Fruit fly (Drosophila melanogaster) whole organism, embryonic: Measurements from ENCODE around the gene CG4537.

ENCODE experiments used
- Aef1 ChIP-seq: fragments of 200-800 bp; sonication (Bioruptor generic); IDR thresholded peaks from 3 replicates; pipeline ENCODE4 v1.3.6; 2022; ENCODE audit warnings: missing biosample characterization, missing genetic modification characterization
- C15 ChIP-seq: fragments of 200-800 bp; sonication (Bioruptor generic); IDR thresholded peaks from 3 replicates; pipeline ENCODE4 v1.3.6; 2022; ENCODE audit warnings: missing biosample characterization, missing genetic modification characterization
- CG10147 ChIP-seq: fragments of 200-800 bp; sonication (Bioruptor generic); optimal IDR thresholded peaks from 2 replicates; lab custom pipeline; 2019; ENCODE audit warnings: missing biosample characterization, mild to moderate bottlenecking, missing genetic modification characterization, moderate library complexity
- CG10267 ChIP-seq: fragments of 200-800 bp; sonication (Bioruptor generic); optimal IDR thresholded peaks from 2 replicates; lab custom pipeline; 2018; ENCODE audit warnings: missing biosample characterization, mild to moderate bottlenecking, missing genetic modification characterization, moderate library complexity
- CG10959 ChIP-seq: fragments of 200-800 bp; sonication (Bioruptor generic); IDR thresholded peaks from 2 replicates; pipeline ENCODE4 v1.3.6; 2022; ENCODE audit warnings: missing biosample characterization, missing genetic modification characterization
- CG10979 ChIP-seq: fragments of 200-800 bp; sonication (Bioruptor generic); optimal IDR thresholded peaks from 2 replicates; lab custom pipeline; 2018; ENCODE audit warnings: missing biosample characterization, mild to moderate bottlenecking, missing genetic modification characterization, moderate library complexity
- CG11247 ChIP-seq: fragments of 200-800 bp; sonication (Bioruptor generic); IDR thresholded peaks from 2 replicates; pipeline ENCODE4 v1.3.6; 2022; ENCODE audit warnings: missing biosample characterization, missing genetic modification characterization
- CG12744 ChIP-seq: fragments of 200-800 bp; sonication (Bioruptor generic); optimal IDR thresholded peaks from 2 replicates; lab custom pipeline; 2016; ENCODE audit warnings: missing biosample characterization, missing genetic modification characterization
- CG13123 ChIP-seq: fragments of 200-800 bp; sonication (Bioruptor generic); optimal IDR thresholded peaks from 2 replicates; lab custom pipeline; 2016; ENCODE audit warnings: missing biosample characterization, missing genetic modification characterization
- CG13424 ChIP-seq: fragments of 200-800 bp; sonication (Bioruptor generic); optimal IDR thresholded peaks from 2 replicates; lab custom pipeline; 2019; ENCODE audit warnings: missing biosample characterization, mild to moderate bottlenecking, missing genetic modification characterization, moderate library complexity
- CG13775 ChIP-seq: fragments of 200-800 bp; sonication (Bioruptor generic); optimal IDR thresholded peaks from 3 replicates; lab custom pipeline; 2017; ENCODE audit warnings: missing biosample characterization, mild to moderate bottlenecking, missing genetic modification characterization
- CG14860 ChIP-seq: fragments of 200-800 bp; sonication (Bioruptor generic); IDR thresholded peaks from 3 replicates; pipeline ENCODE4 v1.3.6; 2022; ENCODE audit warnings: missing biosample characterization, missing genetic modification characterization; ENCODE audit not compliant: partially characterized antibody
- CG15514 ChIP-seq: fragments of 200-800 bp; sonication (Bioruptor generic); optimal IDR thresholded peaks from 3 replicates; lab custom pipeline; 2017; ENCODE audit warnings: missing biosample characterization, missing genetic modification characterization, mild to moderate bottlenecking, moderate library complexity, missing genetic modification reagents
- CG15696 ChIP-seq: fragments of 200-800 bp; sonication (Bioruptor generic); optimal IDR thresholded peaks from 2 replicates; lab custom pipeline; 2019; ENCODE audit warnings: missing biosample characterization, mild to moderate bottlenecking, missing genetic modification characterization, moderate library complexity
- CG16813 ChIP-seq: fragments of 200-800 bp; sonication (Bioruptor generic); IDR thresholded peaks from 3 replicates; pipeline ENCODE4 v1.3.6; 2022; ENCODE audit warnings: missing biosample characterization, missing genetic modification characterization; ENCODE audit not compliant: partially characterized antibody
- CG3407 ChIP-seq: fragments of 200-800 bp; sonication (Bioruptor generic); optimal IDR thresholded peaks from 2 replicates; lab custom pipeline; 2018; ENCODE audit warnings: missing biosample characterization, mild to moderate bottlenecking, missing genetic modification characterization
- CG3726 ChIP-seq: fragments of 200-800 bp; sonication (Bioruptor generic); IDR thresholded peaks from 3 replicates; pipeline ENCODE4, ENCODE4 v1.3.6; 2022; ENCODE audit warnings: missing biosample characterization, missing genetic modification characterization
- CG4820 ChIP-seq: fragments of 200-800 bp; sonication (Bioruptor generic); optimal IDR thresholded peaks from 3 replicates; lab custom pipeline; 2016; ENCODE audit warnings: missing biosample characterization, missing genetic modification characterization
- CG5180 ChIP-seq: fragments of 200-800 bp; sonication (Bioruptor generic); optimal IDR thresholded peaks from 3 replicates; lab custom pipeline; 2017; ENCODE audit warnings: missing biosample characterization, missing genetic modification characterization, mild to moderate bottlenecking, moderate library complexity, missing genetic modification reagents
- CG6254 ChIP-seq: fragments of 200-800 bp; sonication (Bioruptor generic); optimal IDR thresholded peaks from 3 replicates; lab custom pipeline; 2017; ENCODE audit warnings: mild to moderate bottlenecking, missing biosample characterization, missing genetic modification reagents, missing genetic modification characterization
- CG7928 ChIP-seq: fragments of 200-800 bp; sonication (Bioruptor generic); optimal IDR thresholded peaks from 2 replicates; lab custom pipeline; 2017; ENCODE audit warnings: missing biosample characterization, mild to moderate bottlenecking, missing genetic modification characterization
- CG8359 ChIP-seq: fragments of 200-800 bp; sonication (Bioruptor generic); optimal IDR thresholded peaks from 2 replicates; lab custom pipeline; 2017; ENCODE audit warnings: missing biosample characterization, mild to moderate bottlenecking, missing genetic modification characterization, borderline replicate concordance
- CTCF ChIP-seq: fragments of 200-800 bp; sonication (Bioruptor generic); optimal IDR thresholded peaks from 2 replicates; lab custom pipeline; 2017; ENCODE audit warnings: missing biosample characterization, mild to moderate bottlenecking, missing genetic modification characterization, moderate library complexity
- Dek ChIP-seq: fragments of 200-800 bp; sonication (Bioruptor generic); optimal IDR thresholded peaks from 3 replicates; lab custom pipeline; 2019; ENCODE audit warnings: missing biosample characterization, mild to moderate bottlenecking, missing genetic modification characterization, moderate library complexity
- Doc3 ChIP-seq: fragments of 200-800 bp; sonication (Bioruptor generic); IDR thresholded peaks from 3 replicates; pipeline ENCODE4 v1.3.6; 2022; ENCODE audit warnings: missing biosample characterization, missing genetic modification characterization; ENCODE audit not compliant: partially characterized antibody
- Fer1 ChIP-seq: fragments of 200-800 bp; sonication (Bioruptor generic); optimal IDR thresholded peaks from 2 replicates; lab custom pipeline; 2017; ENCODE audit warnings: missing biosample characterization, mild to moderate bottlenecking, missing genetic modification characterization
- H15 ChIP-seq: fragments of 200-800 bp; sonication (Bioruptor generic); IDR thresholded peaks from 3 replicates; pipeline ENCODE4 v1.3.6; 2022; ENCODE audit warnings: missing biosample characterization, missing genetic modification characterization
- Hsf ChIP-seq: fragments of 200-800 bp; sonication (Bioruptor generic); optimal IDR thresholded peaks from 3 replicates; lab custom pipeline; 2016; ENCODE audit warnings: missing biosample characterization, missing genetic modification characterization
- Jarid2 ChIP-seq: fragments of 200-800 bp; sonication (Bioruptor generic); optimal IDR thresholded peaks from 3 replicates; lab custom pipeline; 2017; ENCODE audit warnings: mild to moderate bottlenecking, missing biosample characterization, missing genetic modification reagents, missing genetic modification characterization
- NC2β ChIP-seq: fragments of 200-800 bp; sonication (Bioruptor generic); optimal IDR thresholded peaks from 2 replicates; lab custom pipeline; 2016; ENCODE audit warnings: missing biosample characterization, missing genetic modification characterization
- Rx ChIP-seq: fragments of 200-800 bp; sonication (Bioruptor generic); IDR thresholded peaks from 2 replicates; pipeline ENCODE4 v1.3.6; 2022; ENCODE audit warnings: missing biosample characterization, missing genetic modification characterization
- Stat92E ChIP-seq, 3 experiments: fragments of >200 bp in 2 of 3; fragments of 200-800 bp in 1 of 3; sonication (Bioruptor generic) in 1 of 3; optimal IDR thresholded peaks; 2 replicates each; lab custom pipeline; 2017 to 2019; ENCODE audit warnings: missing biosample characterization in 3 of 3, missing genetic modification characterization in 3 of 3, mild to moderate bottlenecking in 1 of 3, moderate library complexity in 1 of 3
- Taf1 ChIP-seq: fragments of 200-800 bp; sonication (Bioruptor generic); IDR thresholded peaks from 2 replicates; pipeline ENCODE4 v1.3.6; 2022; ENCODE audit warnings: missing biosample characterization, missing genetic modification characterization
- bcd ChIP-seq: fragments of 200-800 bp; sonication (Bioruptor generic); optimal IDR thresholded peaks from 2 replicates; lab custom pipeline; 2017; ENCODE audit warnings: missing biosample characterization, mild to moderate bottlenecking, missing genetic modification characterization
- cg ChIP-seq: fragments of 200-800 bp; sonication (Bioruptor generic); optimal IDR thresholded peaks from 3 replicates; lab custom pipeline; 2019; ENCODE audit warnings: missing biosample characterization, mild to moderate bottlenecking, missing genetic modification characterization, moderate library complexity
- chm ChIP-seq: fragments of 200-800 bp; sonication (Bioruptor generic); IDR thresholded peaks from 2 replicates; pipeline ENCODE4 v1.3.6; 2022; ENCODE audit warnings: missing biosample characterization, missing genetic modification characterization
- hb ChIP-seq: fragments of 200-800 bp; sonication (Bioruptor generic); IDR thresholded peaks from 3 replicates; pipeline ENCODE4 v1.3.6; 2022; ENCODE audit warnings: missing biosample characterization, missing genetic modification characterization; ENCODE audit not compliant: partially characterized antibody
- hkb ChIP-seq, 2 experiments: fragments of 200-800 bp in 1 of 2; fragments of >200 bp in 1 of 2; sonication (Bioruptor generic) in 1 of 2; IDR thresholded peaks in 1 of 2; optimal IDR thresholded peaks in 1 of 2; 2 replicates each; pipeline versions ENCODE4 v1.3.6 to Lab custom; 2017 to 2022; ENCODE audit warnings: missing biosample characterization in 1 of 2, missing genetic modification characterization in 1 of 2
- nerfin-2 ChIP-seq: fragments of 200-800 bp; sonication (Bioruptor generic); IDR thresholded peaks from 2 replicates; pipeline ENCODE4 v1.3.6; 2022; ENCODE audit warnings: missing biosample characterization, missing genetic modification characterization; ENCODE audit not compliant: partially characterized antibody
- pan ChIP-seq, 4 experiments: fragments of >200 bp in 3 of 4; fragments of 200-800 bp in 1 of 4; sonication (Bioruptor generic) in 1 of 4; optimal IDR thresholded peaks in 3 of 4; IDR thresholded peaks in 1 of 4; 2 replicates each; pipeline versions ENCODE4 v1.3.6 to Lab custom; 2017 to 2022; ENCODE audit warnings: missing biosample characterization in 2 of 4, missing genetic modification characterization in 2 of 4, mixed read lengths in 1 of 4
- pb ChIP-seq: fragments of 200-800 bp; sonication (Bioruptor generic); optimal IDR thresholded peaks from 3 replicates; lab custom pipeline; 2016; ENCODE audit warnings: missing biosample characterization, missing genetic modification characterization
- pfk ChIP-seq: fragments of 200-800 bp; sonication (Bioruptor generic); optimal IDR thresholded peaks from 2 replicates; lab custom pipeline; 2018; ENCODE audit warnings: missing biosample characterization, mild to moderate bottlenecking, missing genetic modification characterization, moderate library complexity
- repo ChIP-seq: fragments of 200-800 bp; sonication (Bioruptor generic); optimal IDR thresholded peaks from 2 replicates; lab custom pipeline; 2016; ENCODE audit warnings: missing biosample characterization, missing genetic modification characterization
- sens ChIP-seq: fragments of 200-800 bp; sonication (Bioruptor generic); peaks from one replicate; lab custom pipeline; 2016; ENCODE audit warnings: missing biosample characterization, missing genetic modification characterization
- sob ChIP-seq: fragments of 200-800 bp; sonication (Bioruptor generic); IDR thresholded peaks from 2 replicates; pipeline ENCODE4 v1.3.6; 2022; ENCODE audit warnings: missing biosample characterization, missing genetic modification characterization
- sqz ChIP-seq: fragments of 200-800 bp; sonication (Bioruptor generic); optimal IDR thresholded peaks from 3 replicates; lab custom pipeline; 2018; ENCODE audit warnings: missing biosample characterization, mild to moderate bottlenecking, missing genetic modification characterization
- zen ChIP-seq: fragments of 200-800 bp; sonication (Bioruptor generic); optimal IDR thresholded peaks from 3 replicates; lab custom pipeline; 2018; ENCODE audit warnings: missing biosample characterization, mild to moderate bottlenecking, missing genetic modification characterization, moderate library complexity

Gene CG4537

DNA sequence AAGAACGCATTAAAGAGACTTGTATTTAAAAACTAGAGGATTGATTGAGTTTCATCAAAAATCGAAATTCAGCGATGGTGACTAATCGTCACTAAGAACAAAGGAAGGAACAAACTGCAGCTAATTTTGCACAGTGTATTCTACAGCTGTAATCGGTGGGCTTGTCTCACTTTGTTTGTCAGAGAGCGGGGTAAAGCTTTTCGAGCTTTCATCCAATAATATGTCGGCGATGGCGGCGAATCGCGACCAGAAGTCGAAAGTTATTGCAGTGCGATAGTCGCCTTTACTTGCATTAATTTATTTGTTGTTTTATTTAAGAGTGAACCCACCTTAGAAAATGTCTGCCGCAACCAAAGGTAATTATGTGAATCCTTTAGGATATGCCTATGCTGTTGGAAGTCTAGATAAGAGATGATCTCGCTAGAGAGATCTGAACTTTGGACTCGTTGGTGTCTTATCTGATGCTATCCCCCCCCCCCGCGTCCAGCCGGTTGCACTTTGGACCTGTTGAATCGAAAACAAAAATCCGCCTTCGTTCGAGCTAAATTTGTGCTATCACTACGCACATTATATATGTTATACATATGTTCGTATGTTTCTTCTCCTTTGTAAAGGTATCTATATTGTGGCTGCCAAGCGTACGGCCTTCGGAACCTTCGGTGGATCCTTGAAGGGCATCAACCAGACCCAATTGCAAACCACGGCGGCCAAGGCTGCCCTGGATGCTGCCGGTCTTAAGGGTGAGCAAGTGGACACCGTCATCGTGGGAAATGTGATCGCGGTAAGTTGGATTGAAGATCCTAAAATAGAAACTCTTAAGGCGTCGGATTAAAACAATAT is 24.5 kb downstream of the CG4537 start, which contains the start of gene yip2 (continued):
- TF ChIP-seq Stat92E (GFP tag; optimal IDR thresholded peaks at IDR 0.05; lab: Kevin White, UChicago) = no peak
- TF ChIP-seq sqz (GFP tag; lab: Kevin White, UChicago) = no peak
- TF ChIP-seq H15 = peak; percentile 31; the same call in 1 of the 3 replicates
- TF ChIP-seq Dek = peak; percentile 75
- no peak for TF ChIP-seq CG7928
- TF ChIP-seq CG10979 (tag; lab: Kevin White, UChicago) = peak; percentile 34
- TF ChIP-seq repo = no peak
- peak; percentile 62 for TF ChIP-seq Hsf
- TF ChIP-seq CG14860 = no peak
- TF ChIP-seq CG11247 (GFP tag; lab: Robert Waterston, UW) = peak; percentile 40
- TF ChIP-seq CG13775 (GFP tag; lab: Kevin White, UChicago) = peak; percentile 17
- TF ChIP-seq pan (optimal IDR thresholded peaks at IDR 0.05; lab: Kevin White, UChicago) = no peak
- TF ChIP-seq pan (GFP tag; optimal IDR thresholded peaks at IDR 0.05 in 1 of 2, IDR thresholded peaks at IDR 0.05 in 1 of 2) = peak in 1 of 2 experiments; percentile 71
- peak; percentile 59 for TF ChIP-seq CG6254 (GFP tag; lab: Kevin White, UChicago)
- no peak for TF ChIP-seq zen (tag; lab: Kevin White, UChicago)
- TF ChIP-seq CG5180 = peak; percentile 29
- TF ChIP-seq CG13123 (GFP tag; lab: Kevin White, UChicago) = no peak
- peak; percentile 48 for TF ChIP-seq Jarid2 (GFP tag; lab: Kevin White, UChicago)
- TF ChIP-seq Rx = no peak
- TF ChIP-seq sob (GFP tag; lab: Robert Waterston, UW) = peak; percentile 72; the same call in 1 of the 2 replicates
- TF ChIP-seq Taf1 (GFP tag; lab: Robert Waterston, UW) = 0 out of 2 replicates have a peak, but pooled peaks have one; percentile 6
- TF ChIP-seq CG15696 (tag; lab: Kevin White, UChicago) = no peak
- TF ChIP-seq Doc3 (GFP tag; lab: Robert Waterston, UW) = no peak
- no peak for TF ChIP-seq CG8359 (GFP tag; lab: Kevin White, UChicago)
- TF ChIP-seq CG12744 (GFP tag; lab: Kevin White, UChicago) = peak; percentile 7
- TF ChIP-seq NC2β (GFP tag; lab: Kevin White, UChicago) = no peak
- no peak for TF ChIP-seq cg (GFP tag; lab: Kevin White, UChicago)
- TF ChIP-seq CG10147 (GFP tag; lab: Kevin White, UChicago) = peak; percentile 19
- peak; percentile 37 for TF ChIP-seq CG3407 (GFP tag; lab: Kevin White, UChicago)
- TF ChIP-seq CG16813 (GFP tag; lab: Robert Waterston, UW) = no peak
- TF ChIP-seq CG13424 (tag; lab: Kevin White, UChicago) = peak; percentile 73
- no peak for TF ChIP-seq nerfin-2 (GFP tag; lab: Robert Waterston, UW)
- TF ChIP-seq pfk (GFP tag; lab: Kevin White, UChicago) = peak; percentile 36
- TF ChIP-seq pb = no peak
- TF ChIP-seq bcd (GFP tag; lab: Kevin White, UChicago) = peak; percentile 46
- TF ChIP-seq CG3726 = no peak
- peak; percentile 83 for TF ChIP-seq sens (GFP tag; lab: Kevin White, UChicago)
- no peak for TF ChIP-seq CG10959 (GFP tag; lab: Robert Waterston, UW)
- TF ChIP-seq hb (GFP tag; lab: Robert Waterston, UW) = no peak
- no peak for TF ChIP-seq hkb (optimal IDR thresholded peaks at IDR 0.05; lab: Kevin White, UChicago)
- peak; percentile 76 for TF ChIP-seq hkb (GFP tag; IDR thresholded peaks at IDR 0.05; lab: Robert Waterston, UW)
- no peak for TF ChIP-seq C15 (GFP tag; lab: Robert Waterston, UW)
- 0 out of 3 replicates have a peak, but pooled peaks have one; percentile 11 for TF ChIP-seq Aef1 (GFP tag; lab: Robert Waterston, UW)
- TF ChIP-seq CG4820 = no peak
- peak; percentile 64; the same call in 1 of the 2 replicates for TF ChIP-seq chm (GFP tag; lab: Robert Waterston, UW)
- TF ChIP-seq CG10267 = peak; percentile 36
- peak; percentile 68 for TF ChIP-seq CTCF (GFP tag; lab: Kevin White, UChicago)
- peak; percentile 72 for TF ChIP-seq Fer1 (GFP tag; lab: Kevin White, UChicago)
- peak; percentile 63 for TF ChIP-seq CG15514 (GFP tag; lab: Kevin White, UChicago)
